Worm (Caenorhabditis elegans) whole organism, L1 larva: ENCODE results near the gene F52H2.1.

Source experiments
- aly-2 ChIP-seq: fragments of 150-350 bp; optimal IDR thresholded peaks from 2 replicates; lab custom pipeline; 2014; ENCODE audit warnings: missing biosample characterization, missing genetic modification characterization
- ama-1 ChIP-seq: fragments of 150-350 bp; optimal IDR thresholded peaks from 2 replicates; lab custom pipeline; 2014
- ces-1 ChIP-seq: fragments of 150-350 bp; optimal IDR thresholded peaks from 2 replicates; lab custom pipeline; 2014; ENCODE audit warnings: missing biosample characterization, missing genetic modification reagents, missing genetic modification characterization
- mep-1 ChIP-seq: fragments of 150-350 bp; optimal IDR thresholded peaks from 2 replicates; lab custom pipeline; 2014; ENCODE audit warnings: missing biosample characterization, missing genetic modification characterization
- nhr-28 ChIP-seq: fragments of 150-350 bp; optimal IDR thresholded peaks from 2 replicates; lab custom pipeline; 2014; ENCODE audit warnings: missing biosample characterization, missing genetic modification characterization
- nhr-76 ChIP-seq: sonication (generic microtip); optimal IDR thresholded peaks from 2 replicates; lab custom pipeline; 2017; ENCODE audit warnings: missing biosample characterization, missing genetic modification characterization

- TF ChIP-seq ama-1 (lab: Kevin White, UChicago) (no peak), nhr-28 (tag; lab: Kevin White, UChicago) (no peak), aly-2 (tag; lab: Kevin White, UChicago) (no peak), mep-1 (tag; lab: Kevin White, UChicago) (no peak), nhr-76 (tag; lab: Kevin White, UChicago) (no peak), ces-1 (GFP tag; lab: Kevin White, UChicago) (no peak)
Measured at ce11 chrX:2583135-2583683, 10.3 kb downstream of the F52H2.1 start.
